Fruit fly (Drosophila melanogaster) S2 (cell line): ENCODE data around the gene CG44008.

Experiments used
- CG8478 ChIP-seq: fragments of >200 bp; optimal IDR thresholded peaks from 2 replicates; lab custom pipeline; 2018
- CTCF ChIP-seq, 2 experiments: fragments of >200 bp; optimal IDR thresholded peaks; 2 replicates each; lab custom pipeline; 2018

- TF ChIP-seq CTCF (optimal IDR thresholded peaks at IDR 0.05; lab: Kevin White, UChicago), result no peak
- no peak for TF ChIP-seq CG8478 (lab: Kevin White, UChicago)
Measured at dm6 chr2L:11807697-11808226, 34.5 kb downstream of the CG44008 start.
